Worm (Caenorhabditis elegans) whole organism, late embryonic: ENCODE data around the gene eri-9.

Experiments used
- C08G9.2 ChIP-seq: sonication (generic microtip); optimal IDR thresholded peaks from 2 replicates; lab custom pipeline; 2016; ENCODE audit warnings: mild to moderate bottlenecking, missing genetic modification characterization, moderate library complexity, missing compliant biosample characterization
- F13H6.1 ChIP-seq: sonication (generic microtip); optimal IDR thresholded peaks from 2 replicates; lab custom pipeline; 2016; ENCODE audit warnings: missing genetic modification characterization, missing compliant biosample characterization
- K02D7.2 ChIP-seq: sonication (generic microtip); optimal IDR thresholded peaks from 2 replicates; lab custom pipeline; 2017; ENCODE audit warnings: mild to moderate bottlenecking, missing genetic modification characterization, missing compliant biosample characterization
- T23F11.4 ChIP-seq: fragments of 200-800 bp; sonication (Bioruptor generic); optimal IDR thresholded peaks from 2 replicates; lab custom pipeline; 2018; ENCODE audit warnings: mild to moderate bottlenecking, missing genetic modification characterization, missing compliant biosample characterization
- Y22D7AL.16 ChIP-seq: sonication (generic microtip); optimal IDR thresholded peaks from 2 replicates; lab custom pipeline; 2016; ENCODE audit warnings: missing genetic modification characterization, missing compliant biosample characterization
- ama-1 ChIP-seq: fragments of 150-350 bp; optimal IDR thresholded peaks from 2 replicates; lab custom pipeline; 2014
- ceh-18 ChIP-seq: sonication (generic microtip); optimal IDR thresholded peaks from 2 replicates; lab custom pipeline; 2016; ENCODE audit warnings: missing genetic modification characterization, missing compliant biosample characterization
- ceh-19 ChIP-seq: fragments of 200-800 bp; sonication (Bioruptor generic); optimal IDR thresholded peaks from 2 replicates; lab custom pipeline; 2018; ENCODE audit warnings: mild to moderate bottlenecking, missing genetic modification characterization, missing compliant biosample characterization
- ceh-2 ChIP-seq: sonication (generic microtip); optimal IDR thresholded peaks from 2 replicates; lab custom pipeline; 2016; ENCODE audit warnings: missing genotype, missing genetic modification characterization, missing compliant biosample characterization
- ceh-22 ChIP-seq: sonication (generic microtip); optimal IDR thresholded peaks from 2 replicates; lab custom pipeline; 2017; ENCODE audit warnings: missing biosample characterization, missing genetic modification characterization
- ceh-24 ChIP-seq: sonication (generic microtip); optimal IDR thresholded peaks from 2 replicates; lab custom pipeline; 2016; ENCODE audit warnings: mild to moderate bottlenecking, missing genetic modification characterization, missing compliant biosample characterization
- ceh-30 ChIP-seq: fragments of 150-350 bp; optimal IDR thresholded peaks from 2 replicates; lab custom pipeline; 2014; ENCODE audit warnings: missing biosample characterization, missing genetic modification characterization
- ceh-31 ChIP-seq: sonication (generic microtip); optimal IDR thresholded peaks from 2 replicates; lab custom pipeline; 2016; ENCODE audit warnings: missing genetic modification characterization, missing compliant biosample characterization
- ceh-34 ChIP-seq: sonication (generic microtip); optimal IDR thresholded peaks from 2 replicates; lab custom pipeline; 2016; ENCODE audit warnings: mild to moderate bottlenecking, missing genetic modification characterization, missing compliant biosample characterization
- ceh-48 ChIP-seq: sonication (generic microtip); optimal IDR thresholded peaks from 2 replicates; lab custom pipeline; 2016; ENCODE audit warnings: missing genetic modification characterization, inconsistent platforms, missing compliant biosample characterization
- ceh-9 ChIP-seq: sonication (generic microtip); optimal IDR thresholded peaks from 2 replicates; lab custom pipeline; 2016; ENCODE audit warnings: mild to moderate bottlenecking, missing genetic modification characterization, inconsistent platforms, missing compliant biosample characterization
- che-1 ChIP-seq: sonication (generic microtip); optimal IDR thresholded peaks from 2 replicates; lab custom pipeline; 2016; ENCODE audit warnings: mild to moderate bottlenecking, missing genetic modification characterization, missing compliant biosample characterization
- dmd-4 ChIP-seq: sonication (generic microtip); optimal IDR thresholded peaks from 2 replicates; lab custom pipeline; 2016; ENCODE audit warnings: borderline replicate concordance, missing genetic modification characterization, missing compliant biosample characterization
- elt-4 ChIP-seq: sonication (generic microtip); optimal IDR thresholded peaks from 2 replicates; lab custom pipeline; 2016; ENCODE audit warnings: missing genetic modification characterization, missing compliant biosample characterization
- ets-4 ChIP-seq: sonication (generic microtip); optimal IDR thresholded peaks from 2 replicates; lab custom pipeline; 2016; ENCODE audit warnings: missing genetic modification characterization, missing compliant biosample characterization
- eyg-1 ChIP-seq: sonication (generic microtip); optimal IDR thresholded peaks from 2 replicates; lab custom pipeline; 2016; ENCODE audit warnings: missing genotype, missing genetic modification characterization, missing compliant biosample characterization
- fax-1 ChIP-seq: sonication (generic microtip); optimal IDR thresholded peaks from 2 replicates; lab custom pipeline; 2016; ENCODE audit warnings: missing genotype, missing genetic modification characterization, missing compliant biosample characterization
- fkh-6 ChIP-seq: sonication (generic microtip); optimal IDR thresholded peaks from 2 replicates; lab custom pipeline; 2016; ENCODE audit warnings: missing genetic modification characterization, missing compliant biosample characterization
- gmeb-2 ChIP-seq: sonication (generic microtip); optimal IDR thresholded peaks from 2 replicates; lab custom pipeline; 2016; ENCODE audit warnings: missing genetic modification characterization, inconsistent platforms, missing compliant biosample characterization
- hlh-13 ChIP-seq: fragments of 200-800 bp; sonication (Bioruptor generic); optimal IDR thresholded peaks from 2 replicates; lab custom pipeline; 2018; ENCODE audit warnings: mild to moderate bottlenecking, missing genetic modification characterization, missing compliant biosample characterization
- hlh-30 ChIP-seq: sonication (generic microtip); optimal IDR thresholded peaks from 2 replicates; lab custom pipeline; 2017; ENCODE audit warnings: antibody characterized with exemption, missing genetic modification characterization, missing compliant biosample characterization; ENCODE audit not compliant: insufficient read depth
- madf-2 ChIP-seq: sonication (generic microtip); optimal IDR thresholded peaks from 2 replicates; lab custom pipeline; 2017; ENCODE audit warnings: missing genetic modification characterization, missing compliant biosample characterization
- nfya-1 ChIP-seq: sonication (generic microtip); optimal IDR thresholded peaks from 2 replicates; lab custom pipeline; 2017; ENCODE audit warnings: missing genetic modification characterization, mild to moderate bottlenecking, missing compliant biosample characterization, antibody characterized with exemption, moderate library complexity
- npax-4 ChIP-seq: sonication (generic microtip); optimal IDR thresholded peaks from 2 replicates; lab custom pipeline; 2016; ENCODE audit warnings: missing genetic modification characterization, missing compliant biosample characterization
- odd-2 ChIP-seq: sonication (generic microtip); optimal IDR thresholded peaks from 2 replicates; lab custom pipeline; 2017; ENCODE audit warnings: antibody characterized with exemption, mild to moderate bottlenecking, missing genetic modification characterization, missing compliant biosample characterization
- pha-4 ChIP-seq: fragments of 150-350 bp; optimal IDR thresholded peaks from 2 replicates; lab custom pipeline; 2018; ENCODE audit warnings: missing biosample characterization, missing genetic modification reagents, missing genetic modification characterization
- pqm-1 ChIP-seq: sonication (generic microtip); optimal IDR thresholded peaks from 2 replicates; lab custom pipeline; 2016; ENCODE audit warnings: missing genetic modification characterization, missing compliant biosample characterization
- pros-1 ChIP-seq: fragments of 150-350 bp; optimal IDR thresholded peaks from 2 replicates; lab custom pipeline; 2014; ENCODE audit warnings: missing biosample characterization, missing genetic modification reagents, missing genetic modification characterization
- ref-2 ChIP-seq: sonication (generic microtip); optimal IDR thresholded peaks from 2 replicates; lab custom pipeline; 2016; ENCODE audit warnings: missing genetic modification characterization, missing compliant biosample characterization
- rnt-1 ChIP-seq: sonication (generic microtip); optimal IDR thresholded peaks from 2 replicates; lab custom pipeline; 2016; ENCODE audit warnings: missing genetic modification characterization, missing compliant biosample characterization
- sdc-2 ChIP-seq: sonication (generic microtip); optimal IDR thresholded peaks from 2 replicates; lab custom pipeline; 2016; ENCODE audit warnings: missing genotype, missing genetic modification characterization, missing compliant biosample characterization
- sox-2 ChIP-seq: fragments of 200-800 bp; sonication (Bioruptor generic); IDR thresholded peaks from 2 replicates; pipeline ENCODE4 v1.3.6; 2022; ENCODE audit warnings: missing genetic modification reagents, missing genetic modification characterization, missing compliant biosample characterization
- sox-4 ChIP-seq: sonication (generic microtip); optimal IDR thresholded peaks from 2 replicates; lab custom pipeline; 2017; ENCODE audit warnings: mild to moderate bottlenecking, missing genetic modification characterization, inconsistent platforms, missing compliant biosample characterization
- syd-9 ChIP-seq: sonication (generic microtip); optimal IDR thresholded peaks from 2 replicates; lab custom pipeline; 2016; ENCODE audit warnings: mild to moderate bottlenecking, missing genetic modification characterization, moderate library complexity, missing compliant biosample characterization
- tbx-2 ChIP-seq: sonication (generic microtip); optimal IDR thresholded peaks from 2 replicates; lab custom pipeline; 2016; ENCODE audit warnings: missing genetic modification characterization, missing compliant biosample characterization
- tbx-7 ChIP-seq: sonication (generic microtip); optimal IDR thresholded peaks from 2 replicates; lab custom pipeline; 2016; ENCODE audit warnings: missing genotype, missing genetic modification characterization, missing compliant biosample characterization
- unc-55 ChIP-seq: sonication (generic microtip); optimal IDR thresholded peaks from 2 replicates; lab custom pipeline; 2017; ENCODE audit warnings: missing biosample characterization, missing genetic modification reagents, missing genetic modification characterization
- zip-5 ChIP-seq: sonication (generic microtip); optimal IDR thresholded peaks from 2 replicates; lab custom pipeline; 2016; ENCODE audit warnings: missing genetic modification characterization, missing compliant biosample characterization

The eri-9 gene

DNA sequence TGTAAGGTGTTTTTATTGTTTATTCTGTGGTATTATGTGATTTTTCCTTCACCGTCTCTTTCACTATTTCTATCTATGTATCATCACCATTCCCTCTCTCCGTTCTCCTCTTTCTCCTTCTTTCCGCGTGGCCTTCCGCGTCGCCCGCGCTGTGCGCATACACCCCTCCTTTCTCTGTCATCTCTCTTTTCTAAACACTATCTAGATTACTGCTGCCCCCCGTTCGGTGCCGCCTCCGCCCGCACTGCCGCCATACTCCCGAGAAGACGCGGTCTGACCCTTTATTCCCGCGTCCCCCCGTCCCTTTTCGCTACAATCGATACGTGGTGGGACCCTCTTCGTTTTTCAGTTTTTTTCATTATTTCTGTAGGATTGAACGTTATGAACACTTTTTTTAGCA lies 16.4 kb downstream of the eri-9 start:
- TF ChIP-seq ceh-34 (peak; percentile 49), F13H6.1 (tag; lab: Kevin White, UChicago) (peak; percentile 47), hlh-13 (GFP tag; lab: Kevin White, UChicago) (no peak), tbx-7 (tag; lab: Kevin White, UChicago) (peak; percentile 4), fax-1 (tag; lab: Kevin White, UChicago) (no peak), npax-4 (no peak), hlh-30 (tag; lab: Kevin White, UChicago) (peak; percentile 23), ceh-19 (GFP tag; lab: Kevin White, UChicago) (peak; percentile 17), pha-4 (no peak), sox-4 (tag; lab: Kevin White, UChicago) (no peak), ceh-2 (tag; lab: Kevin White, UChicago) (no peak), K02D7.2 (tag; lab: Kevin White, UChicago) (no peak), ceh-18 (tag; lab: Kevin White, UChicago) (no peak), ceh-30 (tag; lab: Kevin White, UChicago) (no peak), ama-1 (lab: Kevin White, UChicago) (no peak), ceh-22 (no peak), ceh-31 (tag; lab: Kevin White, UChicago) (peak; percentile 50), pqm-1 (tag; lab: Kevin White, UChicago) (no peak), T23F11.4 (GFP tag; lab: Kevin White, UChicago) (peak; percentile 43), unc-55 (GFP tag; lab: Kevin White, UChicago) (no peak), C08G9.2 (tag; lab: Kevin White, UChicago) (peak; percentile 42), ceh-9 (tag; lab: Kevin White, UChicago) (no peak), che-1 (tag; lab: Kevin White, UChicago) (no peak), ref-2 (peak; percentile 14), odd-2 (tag; lab: Kevin White, UChicago) (no peak), sox-2 (GFP tag; lab: Robert Waterston, UW) (no peak), rnt-1 (tag; lab: Kevin White, UChicago) (peak; percentile 23), eyg-1 (no peak), elt-4 (tag; lab: Kevin White, UChicago) (no peak), nfya-1 (tag; lab: Kevin White, UChicago) (peak; percentile 11), zip-5 (tag; lab: Kevin White, UChicago) (no peak), fkh-6 (tag; lab: Kevin White, UChicago) (no peak), pros-1 (tag; lab: Kevin White, UChicago) (peak; percentile 30), madf-2 (tag; lab: Kevin White, UChicago) (no peak), ceh-48 (no peak), dmd-4 (peak; percentile 45), Y22D7AL.16 (tag; lab: Kevin White, UChicago) (no peak), ets-4 (peak; percentile 27), gmeb-2 (tag; lab: Kevin White, UChicago) (no peak), sdc-2 (tag; lab: Kevin White, UChicago) (peak; percentile 49), tbx-2 (tag; lab: Kevin White, UChicago) (peak; percentile 41)

DNA sequence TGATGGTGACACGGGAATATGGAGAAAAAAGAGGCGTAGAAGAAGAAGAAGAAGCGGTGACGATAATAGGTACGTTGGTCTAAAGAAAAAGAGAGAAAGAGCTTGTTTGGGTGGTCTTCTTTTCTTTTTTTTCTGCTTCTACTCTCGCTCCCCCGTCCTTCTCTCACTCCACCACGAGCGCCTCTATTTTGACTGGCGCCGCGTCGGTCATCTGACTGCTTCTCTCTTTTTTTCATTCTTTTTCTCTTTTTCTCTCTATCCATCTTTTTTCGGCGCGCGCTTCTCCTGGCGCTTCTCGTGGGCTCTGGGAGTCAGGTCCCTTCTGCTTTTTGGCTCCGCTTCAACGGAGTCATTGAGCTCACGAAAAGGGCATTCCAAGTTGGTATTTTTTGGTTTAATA lies 18.1 kb downstream of the eri-9 start:
- no peak for TF ChIP-seq syd-9 (tag; lab: Kevin White, UChicago)
- no peak for TF ChIP-seq sox-4 (tag; lab: Kevin White, UChicago)
- TF ChIP-seq ceh-24 (tag; lab: Kevin White, UChicago), result no peak
- no peak for TF ChIP-seq rnt-1 (tag; lab: Kevin White, UChicago)
